Fruit fly (Drosophila melanogaster): ENCODE results near the gene Hipk.

Gene Hipk

dm6 chr3L:627819-628601, 85.2 kb downstream of the Hipk start (continued):
- peak; percentile 12 for TF ChIP-seq CG1647 (GFP tag; optimal IDR thresholded peaks at IDR 0.05)
- no peak for TF ChIP-seq Nf-YA (GFP tag; IDR thresholded peaks at IDR 0.05)
- TF ChIP-seq lmd (GFP tag; IDR thresholded peaks at IDR 0.05), result peak; percentile 70
- TF ChIP-seq Nf-YB (GFP tag; optimal IDR thresholded peaks at IDR 0.05), result peak; percentile 30
- peak; percentile 79; the same call in 2 of the 3 replicates for TF ChIP-seq CG2199 (GFP tag; IDR thresholded peaks at IDR 0.05)
- TF ChIP-seq B-H1 (GFP tag; IDR thresholded peaks at IDR 0.05), result peak; percentile 55; the same call in 2 of the 3 replicates
- TF ChIP-seq Adf1 (GFP tag; IDR thresholded peaks at IDR 0.05), result peak; percentile 100
- TF ChIP-seq Atf3 (GFP tag; optimal IDR thresholded peaks at IDR 0.05), result peak; percentile 38
- TF ChIP-seq CG6813 (GFP tag; optimal IDR thresholded peaks at IDR 0.05), result peak; percentile 18
- TF ChIP-seq CG11247 (GFP tag; IDR thresholded peaks at IDR 0.05), result peak; percentile 48
- peak; percentile 24 for TF ChIP-seq Hey (tag; optimal IDR thresholded peaks at IDR 0.05)
- TF ChIP-seq nom (GFP tag; optimal IDR thresholded peaks at IDR 0.05), result peak; percentile 55
- peak; percentile 14; the same call in 1 of the 3 replicates for TF ChIP-seq Opbp (GFP tag; IDR thresholded peaks at IDR 0.05; ENCODE audit: partially characterized antibody)
- TF ChIP-seq CG2120 (GFP tag; optimal IDR thresholded peaks at IDR 0.05), result peak; percentile 34
- peak in 2 of 3 experiments; percentile 31 to 77 for TF ChIP-seq Stat92E (GFP tag; optimal IDR thresholded peaks at IDR 0.05)
- TF ChIP-seq CG10209 (GFP tag; optimal IDR thresholded peaks at IDR 0.05), result peak; percentile 41
- peak; percentile 15 for TF ChIP-seq CG8089 (GFP tag; optimal IDR thresholded peaks at IDR 0.05)
- peak; percentile 19 for TF ChIP-seq bcd (GFP tag; optimal IDR thresholded peaks at IDR 0.05)
- peak; percentile 24 for TF ChIP-seq org-1 (GFP tag; optimal IDR thresholded peaks at IDR 0.05)
- no peak for TF ChIP-seq pita (GFP tag; optimal IDR thresholded peaks at IDR 0.05)
- peak; percentile 31 for TF ChIP-seq CG15269 (tag; optimal IDR thresholded peaks at IDR 0.05)
- TF ChIP-seq schlank (tag; optimal IDR thresholded peaks at IDR 0.05), result no peak
- peak; percentile 43 for TF ChIP-seq dmrt11E (tag; optimal IDR thresholded peaks at IDR 0.05)
- TF ChIP-seq CG12104 (GFP tag; optimal IDR thresholded peaks at IDR 0.05), result peak; percentile 32
- peak; percentile 13 for TF ChIP-seq repo (GFP tag; optimal IDR thresholded peaks at IDR 0.05)
- peak; percentile 86 for TF ChIP-seq row (GFP tag; IDR thresholded peaks at IDR 0.05)
- TF ChIP-seq CG5245 (GFP tag; optimal IDR thresholded peaks at IDR 0.05), result no peak
- peak; percentile 58 for TF ChIP-seq sisA (GFP tag; IDR thresholded peaks at IDR 0.05)
- TF ChIP-seq NC2β (GFP tag; optimal IDR thresholded peaks at IDR 0.05), result no peak
- TF ChIP-seq scrt (GFP tag; optimal IDR thresholded peaks at IDR 0.05), result peak; percentile 99
- TF ChIP-seq odd (GFP tag; optimal IDR thresholded peaks at IDR 0.05), result no peak
- TF ChIP-seq CG15696 (tag; optimal IDR thresholded peaks at IDR 0.05), result no peak
- no peak for TF ChIP-seq Lim3 (GFP tag; IDR thresholded peaks at IDR 0.05)
- TF ChIP-seq MESR4 (GFP tag; optimal IDR thresholded peaks at IDR 0.05), result peak; percentile 7
- TF ChIP-seq CG9727 (GFP tag; optimal IDR thresholded peaks at IDR 0.05), result peak; percentile 5
- peak; percentile 26 for TF ChIP-seq sob (GFP tag; IDR thresholded peaks at IDR 0.05)
- no peak for TF ChIP-seq br (optimal IDR thresholded peaks at IDR 0.05)
- no peak for TF ChIP-seq CG10267 (tag; optimal IDR thresholded peaks at IDR 0.05)
- peak; percentile 72 for TF ChIP-seq Dbx (GFP tag; IDR thresholded peaks at IDR 0.05)
- TF ChIP-seq wek (GFP tag; optimal IDR thresholded peaks at IDR 0.05), result no peak
- peak; percentile 17 for TF ChIP-seq Myb (GFP tag; optimal IDR thresholded peaks at IDR 0.05)

Data from whole organism, embryonic.